Worm (Caenorhabditis elegans) whole organism, young adult: ENCODE data around the gene ech-6.
A peak's percentile ranks its signal among the peaks of the same experiment; 100 is the strongest.

Experiments
- B0035.1 ChIP-seq: sonication (generic microtip); optimal IDR thresholded peaks from 2 replicates; lab custom pipeline; 2016; ENCODE audit warnings: missing genetic modification characterization, mild to moderate bottlenecking, missing compliant biosample characterization, missing genotype, missing genetic modification reagents
- B0336.3 ChIP-seq: fragments of 200-800 bp; sonication (Bioruptor generic); IDR thresholded peaks from 2 replicates; pipeline ENCODE4 v1.3.6; 2022; ENCODE audit warnings: missing genetic modification characterization, missing compliant biosample characterization
- C17E4.6 ChIP-seq: fragments of 200-800 bp; sonication (Bioruptor generic); IDR thresholded peaks from 2 replicates; pipeline ENCODE4 v1.3.6; 2022; ENCODE audit warnings: missing genetic modification reagents, missing genetic modification characterization, missing compliant biosample characterization
- D2030.7 ChIP-seq: fragments of 200-800 bp; sonication (Bioruptor generic); IDR thresholded peaks from 2 replicates; pipeline ENCODE4 v1.3.6; 2022; ENCODE audit warnings: missing genetic modification reagents, missing genetic modification characterization, missing compliant biosample characterization
- F22D6.2 ChIP-seq: sonication (generic microtip); optimal IDR thresholded peaks from 2 replicates; lab custom pipeline; 2016; ENCODE audit warnings: mild to moderate bottlenecking, missing genetic modification characterization, missing compliant biosample characterization
- F23B12.7 ChIP-seq: sonication (generic microtip); optimal IDR thresholded peaks from 2 replicates; lab custom pipeline; 2017; ENCODE audit warnings: missing genetic modification characterization, mild to moderate bottlenecking, missing compliant biosample characterization, antibody characterized with exemption, moderate library complexity; ENCODE audit not compliant: insufficient read depth
- F33H1.4 ChIP-seq: fragments of 200-800 bp; sonication (Bioruptor generic); IDR thresholded peaks from 2 replicates; pipeline ENCODE4 v1.3.6; 2022; ENCODE audit warnings: missing genetic modification reagents, missing genetic modification characterization, missing compliant biosample characterization
- F37B4.10 ChIP-seq: fragments of 200-800 bp; sonication (Bioruptor generic); IDR thresholded peaks from 2 replicates; pipeline ENCODE4 v1.3.6; 2022; ENCODE audit warnings: missing genetic modification characterization, missing compliant biosample characterization
- F39B2.1 ChIP-seq: fragments of 200-800 bp; sonication (Bioruptor generic); IDR thresholded peaks from 2 replicates; pipeline ENCODE4 v1.3.6; 2022; ENCODE audit warnings: missing genetic modification reagents, missing genetic modification characterization, missing compliant biosample characterization
- F52B5.7 ChIP-seq: sonication (generic microtip); optimal IDR thresholded peaks from 2 replicates; lab custom pipeline; 2016; ENCODE audit warnings: mild to moderate bottlenecking, missing genetic modification characterization, missing compliant biosample characterization
- F55B11.4 ChIP-seq: sonication (generic microtip); optimal IDR thresholded peaks from 2 replicates; lab custom pipeline; 2016; ENCODE audit warnings: missing compliant biosample characterization, missing genetic modification characterization, borderline replicate concordance; ENCODE audit not compliant: insufficient read depth
- F57C9.4 ChIP-seq: sonication (generic microtip); optimal IDR thresholded peaks from 2 replicates; lab custom pipeline; 2017; ENCODE audit warnings: mild to moderate bottlenecking, missing genetic modification characterization, missing compliant biosample characterization
- K11D2.4 ChIP-seq: fragments of 200-800 bp; sonication (Bioruptor generic); IDR thresholded peaks from 2 replicates; pipeline ENCODE4 v1.3.6; 2022; ENCODE audit warnings: missing genetic modification reagents, missing genetic modification characterization, missing compliant biosample characterization
- T26A5.8 ChIP-seq: sonication (generic microtip); optimal IDR thresholded peaks from 2 replicates; lab custom pipeline; 2016; ENCODE audit warnings: missing genetic modification characterization, missing compliant biosample characterization
- Y53F4B.3 ChIP-seq: fragments of 200-800 bp; sonication (Bioruptor generic); IDR thresholded peaks from 2 replicates; pipeline ENCODE4 v1.3.6; 2022; ENCODE audit warnings: missing genetic modification reagents, missing genetic modification characterization, missing compliant biosample characterization
- Y53G8AR.9 ChIP-seq: fragments of 200-800 bp; sonication (Bioruptor generic); conservative IDR thresholded peaks from 2 replicates; pipeline ENCODE4 v1.3.6; 2022; ENCODE audit warnings: missing genetic modification reagents, missing genetic modification characterization, missing compliant biosample characterization
- Y95B8A.8 ChIP-seq: fragments of 200-800 bp; sonication (Bioruptor generic); IDR thresholded peaks from 2 replicates; pipeline ENCODE4 v1.3.6; 2022; ENCODE audit warnings: missing genetic modification reagents, missing genetic modification characterization, missing compliant biosample characterization
- atf-7 ChIP-seq: sonication (generic microtip); optimal IDR thresholded peaks from 2 replicates; lab custom pipeline; 2017; ENCODE audit warnings: mild to moderate bottlenecking, missing genetic modification characterization, missing compliant biosample characterization
- ceh-100 ChIP-seq: fragments of 200-800 bp; sonication (Bioruptor generic); IDR thresholded peaks from 2 replicates; pipeline ENCODE4 v1.3.6; 2022; ENCODE audit warnings: missing genetic modification reagents, missing genetic modification characterization, missing compliant biosample characterization
- ceh-58 ChIP-seq: fragments of 200-800 bp; sonication (Bioruptor generic); IDR thresholded peaks from 2 replicates; pipeline ENCODE4 v1.3.6; 2022; ENCODE audit warnings: missing genetic modification characterization, missing compliant biosample characterization
- ekl-4 ChIP-seq: fragments of 200-800 bp; sonication (Bioruptor generic); IDR thresholded peaks from 2 replicates; pipeline ENCODE4 v1.3.6; 2022; ENCODE audit warnings: missing genetic modification reagents, missing genetic modification characterization, missing compliant biosample characterization
- him-1 ChIP-seq: sonication (generic microtip); optimal IDR thresholded peaks from 2 replicates; lab custom pipeline; 2016; ENCODE audit warnings: missing genotype, missing genetic modification reagents, missing genetic modification characterization, missing compliant biosample characterization
- hlh-12 ChIP-seq: sonication (generic microtip); optimal IDR thresholded peaks from 2 replicates; lab custom pipeline; 2016; ENCODE audit warnings: missing genetic modification characterization, missing compliant biosample characterization
- hmg-1.2 ChIP-seq: fragments of 200-800 bp; sonication (Bioruptor generic); IDR thresholded peaks from 2 replicates; pipeline ENCODE4 v1.3.6; 2022; ENCODE audit warnings: missing genetic modification reagents, missing genetic modification characterization, missing compliant biosample characterization
- hrde-1 ChIP-seq: sonication (generic microtip); optimal IDR thresholded peaks from 2 replicates; lab custom pipeline; 2016; ENCODE audit warnings: missing genetic modification characterization, mild to moderate bottlenecking, missing compliant biosample characterization, moderate library complexity, missing genotype, missing genetic modification reagents, borderline replicate concordance
- hsf-1 ChIP-seq: fragments of 200-800 bp; sonication (Bioruptor generic); IDR thresholded peaks from 2 replicates; pipeline ENCODE4 v1.3.6; 2022; ENCODE audit warnings: missing genetic modification reagents, missing genetic modification characterization, missing compliant biosample characterization
- lin-35 ChIP-seq, 3 experiments: fragments of 150-350 bp in 2 of 3; sonication (generic microtip) in 1 of 3; optimal IDR thresholded peaks; 2 replicates each; lab custom pipeline; 2014 to 2018; ENCODE audit warnings: missing biosample characterization in 3 of 3, missing genetic modification characterization in 3 of 3, missing genetic modification reagents in 3 of 3
- lin-54 ChIP-seq: fragments of 200-800 bp; sonication (Bioruptor generic); optimal IDR thresholded peaks from 2 replicates; lab custom pipeline; 2018; ENCODE audit warnings: mild to moderate bottlenecking, missing genetic modification characterization, missing compliant biosample characterization
- lsl-1 ChIP-seq: fragments of 200-800 bp; sonication (Bioruptor generic); optimal IDR thresholded peaks from 2 replicates; lab custom pipeline; 2018; ENCODE audit warnings: mild to moderate bottlenecking, missing genetic modification characterization, moderate library complexity, missing compliant biosample characterization
- madf-3 ChIP-seq: fragments of 200-800 bp; sonication (Bioruptor generic); IDR thresholded peaks from 2 replicates; pipeline ENCODE4 v1.3.6; 2022; ENCODE audit warnings: missing genetic modification reagents, missing genetic modification characterization, missing compliant biosample characterization
- madf-6 ChIP-seq: fragments of 200-800 bp; sonication (Bioruptor generic); IDR thresholded peaks from 2 replicates; pipeline ENCODE4 v1.3.6; 2022; ENCODE audit warnings: missing genetic modification reagents, missing genetic modification characterization, missing compliant biosample characterization
- mcd-1 ChIP-seq: fragments of 200-800 bp; sonication (Bioruptor generic); IDR thresholded peaks from 2 replicates; pipeline ENCODE4 v1.3.6; 2022; ENCODE audit warnings: missing genetic modification reagents, missing genetic modification characterization, missing compliant biosample characterization
- mes-4 ChIP-seq: sonication (generic microtip); optimal IDR thresholded peaks from 2 replicates; lab custom pipeline; 2016; ENCODE audit warnings: missing genotype, missing genetic modification characterization, missing compliant biosample characterization
- nhr-90 ChIP-seq: sonication (generic microtip); optimal IDR thresholded peaks from 2 replicates; lab custom pipeline; 2016; ENCODE audit warnings: missing genotype, mild to moderate bottlenecking, missing genetic modification characterization, missing compliant biosample characterization
- pbrm-1 ChIP-seq: fragments of 200-800 bp; sonication (Bioruptor generic); IDR thresholded peaks from 2 replicates; pipeline ENCODE4 v1.3.6; 2022; ENCODE audit warnings: missing genetic modification reagents, missing genetic modification characterization, missing compliant biosample characterization
- rcor-1 ChIP-seq: fragments of 200-800 bp; sonication (Bioruptor generic); IDR thresholded peaks from 2 replicates; pipeline ENCODE4 v1.3.6; 2022; ENCODE audit warnings: missing genetic modification reagents, missing genetic modification characterization, missing compliant biosample characterization
- rec-8 ChIP-seq, 2 experiments: sonication (generic microtip); optimal IDR thresholded peaks; 2 replicates each; lab custom pipeline; 2016; ENCODE audit warnings: mild to moderate bottlenecking in 2 of 2, missing genetic modification characterization in 2 of 2, missing genetic modification reagents in 2 of 2, missing genotype in 2 of 2, missing biosample characterization in 1 of 2, missing compliant biosample characterization in 1 of 2, moderate library complexity in 1 of 2
- snpc-4 ChIP-seq, 5 experiments: fragments of 150-350 bp in 1 of 5; sonication (generic microtip) in 4 of 5; optimal IDR thresholded peaks; 2 replicates each; lab custom pipeline; 2014 to 2018; ENCODE audit warnings: missing genetic modification characterization in 5 of 5, missing biosample characterization in 3 of 5, antibody characterized with exemption in 2 of 5, mild to moderate bottlenecking in 2 of 5, missing compliant biosample characterization in 2 of 5, missing genotype in 2 of 5, moderate library complexity in 2 of 5, missing genetic modification reagents in 1 of 5
- somi-1 ChIP-seq: fragments of 200-800 bp; sonication (Bioruptor generic); optimal IDR thresholded peaks from 2 replicates; lab custom pipeline; 2018; ENCODE audit warnings: mild to moderate bottlenecking, missing genetic modification characterization, missing compliant biosample characterization
- tbp1 ChIP-seq: fragments of 200-800 bp; sonication (Bioruptor generic); optimal IDR thresholded peaks from 2 replicates; lab custom pipeline; 2018; ENCODE audit warnings: mild to moderate bottlenecking, missing genetic modification characterization, missing compliant biosample characterization
- ztf-18 ChIP-seq: sonication (generic microtip); optimal IDR thresholded peaks from 2 replicates; lab custom pipeline; 2016; ENCODE audit warnings: missing genotype, mild to moderate bottlenecking, missing genetic modification characterization, missing compliant biosample characterization
- ztf-22 ChIP-seq: fragments of 200-800 bp; sonication (Bioruptor generic); optimal IDR thresholded peaks from 2 replicates; lab custom pipeline; 2018; ENCODE audit warnings: mild to moderate bottlenecking, missing genetic modification characterization, moderate library complexity, missing compliant biosample characterization
- ztf-28 ChIP-seq: fragments of 200-800 bp; sonication (Bioruptor generic); IDR thresholded peaks from 2 replicates; pipeline ENCODE4 v1.3.6; 2022; ENCODE audit warnings: missing genetic modification reagents, missing genetic modification characterization, missing compliant biosample characterization

Gene ech-6

DNA sequence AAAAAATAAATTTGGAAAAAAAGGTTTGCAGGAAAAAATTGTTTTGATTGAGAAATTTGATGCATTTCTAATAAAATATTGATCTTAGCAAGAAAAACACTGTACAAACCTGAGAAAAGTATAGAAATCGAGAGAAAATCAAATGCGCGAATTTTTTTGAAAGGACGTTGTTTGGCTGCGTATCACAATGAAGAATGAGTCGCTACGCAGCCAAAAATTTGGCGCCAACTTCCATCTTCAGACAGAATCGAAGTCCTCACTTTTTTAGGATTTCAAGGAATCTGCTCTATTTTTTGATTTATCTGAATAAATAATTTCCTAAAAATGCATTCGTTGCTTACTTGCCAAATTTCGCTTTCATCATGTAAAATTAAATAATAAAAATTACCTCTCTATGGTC lies 6.0 kb downstream of the ech-6 start (continued):
- TF ChIP-seq F52B5.7: no peak

ce11 chrIII:9745333-9745897 lies 7.3 kb downstream of the ech-6 start:
- TF ChIP-seq lsl-1 (GFP tag; lab: Kevin White, UChicago): peak; percentile 7
- 0 out of 2 replicates have a peak, but pooled peaks have one; percentile 29 for TF ChIP-seq D2030.7 (GFP tag; lab: Robert Waterston, UW)
- 0 out of 2 replicates have a peak, but pooled peaks have one; percentile 9 for TF ChIP-seq Y95B8A.8
- TF ChIP-seq K11D2.4: 0 out of 2 replicates have a peak, but pooled peaks have one; percentile 27
- TF ChIP-seq rcor-1: peak; percentile 24; the same call in 1 of the 2 replicates
- TF ChIP-seq hmg-1.2 (GFP tag; lab: Robert Waterston, UW): peak; percentile 11; the same call in 1 of the 2 replicates
- TF ChIP-seq madf-6 (GFP tag; lab: Robert Waterston, UW): peak; percentile 59
- TF ChIP-seq ztf-18: peak; percentile 37
- TF ChIP-seq madf-3 (GFP tag; lab: Robert Waterston, UW): 0 out of 2 replicates have a peak, but pooled peaks have one; percentile 10
- 0 out of 2 replicates have a peak, but pooled peaks have one; percentile 12 for TF ChIP-seq C17E4.6 (GFP tag; lab: Robert Waterston, UW)
- no peak for TF ChIP-seq F37B4.10
- TF ChIP-seq ceh-58 (GFP tag; lab: Robert Waterston, UW): 0 out of 2 replicates have a peak, but pooled peaks have one; percentile 3
- TF ChIP-seq hsf-1 (GFP tag; lab: Robert Waterston, UW): peak; percentile 60
- no peak for TF ChIP-seq lin-35 (GFP tag; optimal IDR thresholded peaks at IDR 0.05; lab: Kevin White, UChicago)
- peak; percentile 5 for TF ChIP-seq hrde-1
- no peak for TF ChIP-seq ztf-22 (GFP tag; lab: Kevin White, UChicago)
- TF ChIP-seq F52B5.7: peak; percentile 18
- TF ChIP-seq ceh-100 (GFP tag; lab: Robert Waterston, UW): 0 out of 2 replicates have a peak, but pooled peaks have one; percentile 11
- peak; percentile 70 for TF ChIP-seq B0336.3
- TF ChIP-seq Y53F4B.3 (GFP tag; lab: Robert Waterston, UW): no peak
- 0 out of 2 replicates have a peak, but pooled peaks have one; percentile 54 for TF ChIP-seq ekl-4 (GFP tag; lab: Robert Waterston, UW)
- peak; percentile 72; the same call in 1 of the 2 replicates for TF ChIP-seq Y53G8AR.9 (GFP tag; lab: Robert Waterston, UW)
- 0 out of 2 replicates have a peak, but pooled peaks have one; percentile 17 for TF ChIP-seq mcd-1
- no peak for TF ChIP-seq him-1
- no peak for TF ChIP-seq F23B12.7 (tag; lab: Kevin White, UChicago)
- TF ChIP-seq tbp1: peak; percentile 3
- peak; percentile 59 for TF ChIP-seq lin-54
- no peak for TF ChIP-seq F57C9.4 (tag; lab: Kevin White, UChicago)

- TF ChIP-seq snpc-4 (GFP tag; optimal IDR thresholded peaks at IDR 0.05; lab: Kevin White, UChicago): no peak
- TF ChIP-seq snpc-4 (tag; optimal IDR thresholded peaks at IDR 0.05; lab: Kevin White, UChicago): no peak
- TF ChIP-seq B0035.1 (tag; lab: Kevin White, UChicago): no peak
- no peak for TF ChIP-seq F22D6.2 (tag; lab: Kevin White, UChicago)
- no peak for TF ChIP-seq F39B2.1
- no peak for TF ChIP-seq lsl-1 (GFP tag; lab: Kevin White, UChicago)
- TF ChIP-seq atf-7 (tag; lab: Kevin White, UChicago): no peak
- no peak for TF ChIP-seq rec-8 (tag; optimal IDR thresholded peaks at IDR 0.05; lab: Kevin White, UChicago)
- TF ChIP-seq nhr-90: no peak
- TF ChIP-seq F52B5.7: no peak
- TF ChIP-seq F33H1.4: no peak
- TF ChIP-seq pbrm-1 (GFP tag; lab: Robert Waterston, UW): no peak
- no peak for TF ChIP-seq hlh-12
- no peak for TF ChIP-seq tbp1
- TF ChIP-seq T26A5.8 (tag; lab: Kevin White, UChicago): no peak
- no peak for TF ChIP-seq ztf-28
- TF ChIP-seq somi-1 (GFP tag; lab: Kevin White, UChicago): no peak
- TF ChIP-seq him-1: no peak
- no peak for TF ChIP-seq F55B11.4
- TF ChIP-seq mes-4 (tag; lab: Kevin White, UChicago): no peak
- TF ChIP-seq, all 124 proteins: peak for 0
These were observed 8.2 kb downstream of the ech-6 start for ce11 chrIII:9744525-9744924.
